Worm (Caenorhabditis elegans): ENCODE results near the gene dlc-2.

Gene dlc-2

DNA sequence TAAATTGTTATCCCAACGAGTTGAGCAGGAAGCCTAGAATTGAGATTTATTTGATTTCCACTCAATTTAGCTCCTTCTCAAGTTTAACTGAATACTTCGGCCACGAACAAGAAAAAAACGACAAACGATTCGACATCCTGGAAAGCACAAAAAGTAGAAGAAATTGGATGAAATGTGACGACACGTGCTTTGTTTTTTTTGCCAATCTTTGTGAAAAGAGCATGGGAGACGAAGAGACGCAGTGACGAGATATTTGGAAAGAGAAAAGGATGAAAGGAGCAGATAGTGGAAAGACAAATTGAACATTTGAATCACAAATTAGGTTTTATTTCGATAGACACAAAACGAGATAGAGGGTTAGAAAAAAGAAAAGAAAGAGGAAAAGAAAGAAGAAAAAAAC is 3.1 kb upstream of the dlc-2 start:
- TF ChIP-seq hnd-1 (tag; optimal IDR thresholded peaks at IDR 0.05), result no peak
- no peak for TF ChIP-seq pes-1 (GFP tag; IDR thresholded peaks at IDR 0.05)

ce11 chrIV:12113056-12113455 is 1.7 kb upstream of the dlc-2 start:
- no peak for TF ChIP-seq tra-4 (tag; optimal IDR thresholded peaks at IDR 0.05)
- no peak for TF ChIP-seq ama-1 (optimal IDR thresholded peaks at IDR 0.05)
- no peak for TF ChIP-seq sea-1 (GFP tag; conservative IDR thresholded peaks at IDR 0.05)

- no peak for TF ChIP-seq pes-1 (GFP tag; IDR thresholded peaks at IDR 0.05)
- TF ChIP-seq ceh-13 (GFP tag; optimal IDR thresholded peaks at IDR 0.05), result no peak
- no peak for TF ChIP-seq tbx-37 (GFP tag; conservative IDR thresholded peaks at IDR 0.05)
- TF ChIP-seq ceh-36 (tag; optimal IDR thresholded peaks at IDR 0.05), result no peak
- no peak for TF ChIP-seq sea-1 (GFP tag; conservative IDR thresholded peaks at IDR 0.05)
- TF ChIP-seq aly-1 (tag; optimal IDR thresholded peaks at IDR 0.05), result no peak
- no peak for TF ChIP-seq F13C5.2 (tag; optimal IDR thresholded peaks at IDR 0.05)
- TF ChIP-seq ama-1 (optimal IDR thresholded peaks at IDR 0.05), result no peak
- no peak for TF ChIP-seq tbx-11 (GFP tag; IDR thresholded peaks at IDR 0.05)
- TF ChIP-seq B0310.2 (tag; optimal IDR thresholded peaks at IDR 0.05), result no peak
- no peak for TF ChIP-seq flt-1 (GFP tag; IDR thresholded peaks at IDR 0.05)
- TF ChIP-seq ets-7 (tag; optimal IDR thresholded peaks at IDR 0.05), result no peak
- no peak for TF ChIP-seq hmbx-1 (tag; optimal IDR thresholded peaks at IDR 0.05)
- no peak for TF ChIP-seq scrt-1 (GFP tag; IDR thresholded peaks at IDR 0.05)
These were observed 1.0 kb downstream of the dlc-2 start, which contains the start of gene col-129 for ce11 chrIV:12110339-12110738. col-129 (minus strand) TSS chrIV:12110439.

- TF ChIP-seq sea-1 (GFP tag; conservative IDR thresholded peaks at IDR 0.05) (no peak), tbx-11 (GFP tag; IDR thresholded peaks at IDR 0.05) (no peak), hnd-1 (tag; optimal IDR thresholded peaks at IDR 0.05) (no peak), hmg-4 (GFP tag; optimal IDR thresholded peaks at IDR 0.05) (no peak), pes-1 (GFP tag; IDR thresholded peaks at IDR 0.05) (no peak), ceh-13 (GFP tag; optimal IDR thresholded peaks at IDR 0.05) (no peak), flt-1 (GFP tag; IDR thresholded peaks at IDR 0.05) (no peak)
These were observed 1.6 kb downstream of the dlc-2 start for ce11 chrIV:12109743-12110142.

- no peak for TF ChIP-seq sea-1 (GFP tag; conservative IDR thresholded peaks at IDR 0.05)
- TF ChIP-seq flt-1 (GFP tag; IDR thresholded peaks at IDR 0.05), result no peak
- no peak for TF ChIP-seq ceh-13 (GFP tag; optimal IDR thresholded peaks at IDR 0.05)
These were observed 2.3 kb downstream of the dlc-2 start for ce11 chrIV:12108984-12109657.

DNA sequence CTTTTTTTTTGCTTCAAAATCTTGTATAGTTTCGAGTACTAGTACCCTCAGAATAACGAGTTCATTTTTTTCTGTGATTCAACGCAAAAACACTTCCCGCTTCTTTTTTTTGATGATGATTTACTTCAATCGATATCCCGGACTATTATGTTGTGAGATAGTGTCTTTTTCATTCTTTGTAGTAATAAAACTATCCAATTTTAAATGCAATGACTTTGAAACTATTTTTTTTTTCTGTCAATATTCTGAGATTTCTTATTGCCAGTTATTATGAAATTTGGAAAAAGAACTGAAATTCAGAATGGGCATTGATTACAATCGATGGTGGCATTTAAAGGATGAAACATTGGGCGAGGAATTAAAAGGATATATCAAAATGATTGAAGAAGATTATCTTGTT is 5.8 kb downstream of the dlc-2 start, which contains the start of gene M18.3:
Gene M18.3, plus strand, starts transcription at position 301 of the 400 bp plus-strand sequence.
- no peak for TF ChIP-seq F13C5.2 (tag; optimal IDR thresholded peaks at IDR 0.05)
- TF ChIP-seq hnd-1 (tag; optimal IDR thresholded peaks at IDR 0.05), result no peak
- TF ChIP-seq ama-1 (optimal IDR thresholded peaks at IDR 0.05), result no peak
- TF ChIP-seq ets-7 (tag; optimal IDR thresholded peaks at IDR 0.05), result no peak
- no peak for TF ChIP-seq flt-1 (GFP tag; IDR thresholded peaks at IDR 0.05)
- TF ChIP-seq tbx-37 (GFP tag; conservative IDR thresholded peaks at IDR 0.05), result no peak
- TF ChIP-seq ceh-36 (tag; optimal IDR thresholded peaks at IDR 0.05), result no peak

ce11 chrIV:12096479-12096878 is 14.9 kb downstream of the dlc-2 start, which contains the start of gene mon-2:
mon-2 (plus strand) TSS chrIV:12096779.
- TF ChIP-seq hmbx-1 (tag; optimal IDR thresholded peaks at IDR 0.05) (no peak), ceh-36 (tag; optimal IDR thresholded peaks at IDR 0.05) (no peak), scrt-1 (GFP tag; IDR thresholded peaks at IDR 0.05) (no peak), tbx-11 (GFP tag; IDR thresholded peaks at IDR 0.05) (no peak), B0310.2 (tag; optimal IDR thresholded peaks at IDR 0.05) (no peak), ama-1 (optimal IDR thresholded peaks at IDR 0.05) (no peak), ceh-13 (GFP tag; optimal IDR thresholded peaks at IDR 0.05) (no peak), hnd-1 (tag; optimal IDR thresholded peaks at IDR 0.05) (no peak), hmg-4 (GFP tag; optimal IDR thresholded peaks at IDR 0.05) (no peak), flt-1 (GFP tag; IDR thresholded peaks at IDR 0.05) (no peak), tbx-37 (GFP tag; conservative IDR thresholded peaks at IDR 0.05) (no peak)

ce11 chrIV:12093819-12094218 is 17.6 kb downstream of the dlc-2 start, which contains the start of gene F11A10.5:
F11A10.5 (plus strand) TSS chrIV:12094119.
- TF ChIP-seq ceh-13 (GFP tag; optimal IDR thresholded peaks at IDR 0.05) (no peak), aly-1 (tag; optimal IDR thresholded peaks at IDR 0.05) (no peak), sea-1 (GFP tag; conservative IDR thresholded peaks at IDR 0.05) (no peak), scrt-1 (GFP tag; IDR thresholded peaks at IDR 0.05) (no peak)

DNA sequence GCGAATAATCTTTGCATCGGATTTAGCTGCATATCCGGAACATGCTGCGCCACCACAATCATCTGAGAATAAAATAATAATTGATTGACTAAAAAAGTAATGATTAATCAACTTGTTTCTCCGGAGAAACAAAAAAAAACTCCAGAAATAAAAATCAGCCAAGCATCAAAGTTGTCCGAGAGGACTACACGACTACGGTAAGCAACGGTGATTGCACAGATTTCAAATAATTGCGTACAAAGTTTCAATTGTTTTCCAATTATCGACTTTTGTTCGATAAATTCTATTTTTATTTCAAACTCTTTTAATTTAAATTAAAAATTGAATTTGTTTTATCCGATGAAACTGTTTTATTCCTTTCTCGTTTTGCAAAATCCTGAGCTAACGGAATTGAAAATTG is 18.0 kb downstream of the dlc-2 start, which contains the start of gene cpsf-4:
Gene cpsf-4, minus strand, starts transcription at position 62 of the 400 bp plus-strand sequence.
- TF ChIP-seq tbx-11 (GFP tag; IDR thresholded peaks at IDR 0.05) (no peak), scrt-1 (GFP tag; IDR thresholded peaks at IDR 0.05) (no peak), hmbx-1 (tag; optimal IDR thresholded peaks at IDR 0.05) (no peak), B0310.2 (tag; optimal IDR thresholded peaks at IDR 0.05) (no peak), aly-1 (tag; optimal IDR thresholded peaks at IDR 0.05) (no peak), ceh-13 (GFP tag; optimal IDR thresholded peaks at IDR 0.05) (no peak), pes-1 (GFP tag; IDR thresholded peaks at IDR 0.05) (no peak), hmg-4 (GFP tag; optimal IDR thresholded peaks at IDR 0.05) (no peak)

Data from whole organism, early embryonic.